Fruit fly (Drosophila melanogaster) whole organism, embryonic: ENCODE measurements around the gene CG10063.
A peak's percentile ranks its signal among the peaks of the same experiment; 100 is the strongest.

Experiments used
- ATbp ChIP-seq: fragments of 200-800 bp; sonication (Bioruptor generic); optimal IDR thresholded peaks from 2 replicates; lab custom pipeline; 2017; ENCODE audit warnings: missing biosample characterization, mild to moderate bottlenecking, missing genetic modification characterization, missing genetic modification reagents
- Bdp1 ChIP-seq: fragments of 200-800 bp; sonication (Bioruptor generic); optimal IDR thresholded peaks from 3 replicates; lab custom pipeline; 2016; ENCODE audit warnings: missing biosample characterization, missing genetic modification characterization
- Bgb ChIP-seq: fragments of 200-800 bp; sonication (Bioruptor generic); IDR thresholded peaks from 2 replicates; pipeline ENCODE4 v1.3.6; 2022; ENCODE audit warnings: missing biosample characterization, missing genetic modification characterization; ENCODE audit not compliant: partially characterized antibody
- CG1233 ChIP-seq: fragments of 200-800 bp; sonication (Bioruptor generic); optimal IDR thresholded peaks from 4 replicates; lab custom pipeline; 2018; ENCODE audit warnings: missing biosample characterization, mild to moderate bottlenecking, missing genetic modification characterization
- CG15073 ChIP-seq: fragments of 200-800 bp; sonication (Bioruptor generic); optimal IDR thresholded peaks from 2 replicates; lab custom pipeline; 2016; ENCODE audit warnings: missing biosample characterization, missing genetic modification characterization
- CG17328 ChIP-seq: fragments of 200-800 bp; sonication (Bioruptor generic); IDR thresholded peaks from 2 replicates; pipeline ENCODE4 v1.3.6; 2022; ENCODE audit warnings: missing biosample characterization, missing genetic modification characterization
- CG17829 ChIP-seq: fragments of 200-800 bp; optimal IDR thresholded peaks from 2 replicates; lab custom pipeline; 2019; ENCODE audit warnings: missing biosample characterization, mild to moderate bottlenecking, missing genetic modification characterization, moderate library complexity
- CG18476 ChIP-seq: fragments of 200-800 bp; sonication (Bioruptor generic); optimal IDR thresholded peaks from 2 replicates; lab custom pipeline; 2016; ENCODE audit warnings: missing biosample characterization, mild to moderate bottlenecking, missing genetic modification characterization
- CG32767 ChIP-seq: fragments of 200-800 bp; sonication (Bioruptor generic); IDR thresholded peaks from 2 replicates; pipeline ENCODE4 v1.3.6; 2022; ENCODE audit warnings: missing biosample characterization, missing genetic modification characterization
- CG33213 ChIP-seq: fragments of 200-800 bp; sonication (Bioruptor generic); optimal IDR thresholded peaks from 3 replicates; lab custom pipeline; 2016; ENCODE audit warnings: missing biosample characterization, missing genetic modification characterization
- CG34422 ChIP-seq: fragments of 200-800 bp; sonication (Bioruptor generic); IDR thresholded peaks from 3 replicates; pipeline ENCODE4 v1.3.6; 2022; ENCODE audit warnings: missing biosample characterization, missing genetic modification characterization
- CG4328 ChIP-seq: fragments of 200-800 bp; sonication (Bioruptor generic); optimal IDR thresholded peaks from 3 replicates; lab custom pipeline; 2017; ENCODE audit warnings: missing biosample characterization, missing genetic modification reagents, missing genetic modification characterization
- CG6254 ChIP-seq: fragments of 200-800 bp; sonication (Bioruptor generic); optimal IDR thresholded peaks from 3 replicates; lab custom pipeline; 2017; ENCODE audit warnings: mild to moderate bottlenecking, missing biosample characterization, missing genetic modification reagents, missing genetic modification characterization
- CG7357 ChIP-seq: fragments of 200-800 bp; sonication (Bioruptor generic); IDR thresholded peaks from 3 replicates; pipeline ENCODE4 v1.3.6; 2022; ENCODE audit warnings: missing biosample characterization, missing genetic modification characterization
- CG7745 ChIP-seq: fragments of 200-800 bp; sonication (Bioruptor generic); optimal IDR thresholded peaks from 2 replicates; lab custom pipeline; 2018; ENCODE audit warnings: missing biosample characterization, mild to moderate bottlenecking, missing genetic modification characterization, moderate library complexity
- CG9727 ChIP-seq: fragments of 200-800 bp; sonication (Bioruptor generic); optimal IDR thresholded peaks from 3 replicates; lab custom pipeline; 2017; ENCODE audit warnings: missing biosample characterization, mild to moderate bottlenecking, missing genetic modification characterization
- CG9817 ChIP-seq: fragments of 200-800 bp; sonication (Bioruptor generic); optimal IDR thresholded peaks from 2 replicates; lab custom pipeline; 2018; ENCODE audit warnings: missing biosample characterization, mild to moderate bottlenecking, missing genetic modification characterization, moderate library complexity
- Chrac-16 ChIP-seq: fragments of 200-800 bp; sonication (Bioruptor generic); optimal IDR thresholded peaks from 3 replicates; lab custom pipeline; 2016; ENCODE audit warnings: missing biosample characterization, missing genetic modification characterization
- CoRest ChIP-seq: fragments of 200-800 bp; sonication (Bioruptor generic); optimal IDR thresholded peaks from 3 replicates; lab custom pipeline; 2018; ENCODE audit warnings: missing biosample characterization, mild to moderate bottlenecking, missing genetic modification characterization, moderate library complexity
- ERR ChIP-seq: fragments of 200-800 bp; sonication (Bioruptor generic); optimal IDR thresholded peaks from 2 replicates; lab custom pipeline; 2016; ENCODE audit warnings: missing biosample characterization, missing genetic modification characterization
- Ets65A ChIP-seq: fragments of 200-800 bp; sonication (Bioruptor generic); peaks from one replicate; lab custom pipeline; 2016; ENCODE audit warnings: missing biosample characterization, missing genetic modification characterization
- Gsc ChIP-seq: fragments of 200-800 bp; sonication (Bioruptor generic); IDR thresholded peaks from 2 replicates; pipeline ENCODE4 v1.3.6; 2022; ENCODE audit warnings: missing biosample characterization, missing genetic modification characterization
- Lhr ChIP-seq: fragments of 200-800 bp; sonication (Bioruptor generic); optimal IDR thresholded peaks from 3 replicates; lab custom pipeline; 2017; ENCODE audit warnings: mild to moderate bottlenecking, missing biosample characterization, missing genetic modification reagents, missing genetic modification characterization
- Lpt ChIP-seq: fragments of >200 bp; optimal IDR thresholded peaks from 2 replicates; lab custom pipeline; 2018; ENCODE audit warnings: missing biosample characterization, missing genetic modification characterization
- Mad ChIP-seq: fragments of 200-800 bp; sonication (Bioruptor generic); optimal IDR thresholded peaks from 2 replicates; lab custom pipeline; 2016; ENCODE audit warnings: missing biosample characterization, missing genetic modification characterization
- Mes4 ChIP-seq: fragments of 200-800 bp; sonication (Bioruptor generic); optimal IDR thresholded peaks from 2 replicates; lab custom pipeline; 2016; ENCODE audit warnings: missing biosample characterization, missing genetic modification characterization
- Myb ChIP-seq: fragments of 200-800 bp; sonication (Bioruptor generic); optimal IDR thresholded peaks from 2 replicates; lab custom pipeline; 2016; ENCODE audit warnings: missing biosample characterization, missing genetic modification characterization
- NK7.1 ChIP-seq: fragments of 200-800 bp; sonication (Bioruptor generic); optimal IDR thresholded peaks from 3 replicates; lab custom pipeline; 2016; ENCODE audit warnings: missing biosample characterization, missing genetic modification characterization
- Neu2 ChIP-seq: fragments of 200-800 bp; sonication (Bioruptor generic); optimal IDR thresholded peaks from 3 replicates; lab custom pipeline; 2016; ENCODE audit warnings: missing biosample characterization, missing genetic modification characterization, borderline replicate concordance
- Oaz ChIP-seq: fragments of 200-800 bp; sonication (Bioruptor generic); IDR thresholded peaks from 2 replicates; pipeline ENCODE4 v1.3.6; 2022; ENCODE audit warnings: missing biosample characterization, missing genetic modification characterization
- Opbp ChIP-seq: fragments of 200-800 bp; sonication (Bioruptor generic); IDR thresholded peaks from 3 replicates; pipeline ENCODE4 v1.3.6; 2022; ENCODE audit warnings: missing biosample characterization, missing genetic modification characterization; ENCODE audit not compliant: partially characterized antibody
- Ptx1 ChIP-seq: fragments of 200-800 bp; sonication (Bioruptor generic); IDR thresholded peaks from 2 replicates; pipeline ENCODE4 v1.3.6; 2022; ENCODE audit warnings: missing biosample characterization, missing genetic modification characterization
- Side ChIP-seq: fragments of 200-800 bp; sonication (Bioruptor generic); optimal IDR thresholded peaks from 2 replicates; lab custom pipeline; 2016; ENCODE audit warnings: missing biosample characterization, missing genetic modification characterization
- br ChIP-seq: fragments of >200 bp; optimal IDR thresholded peaks from 2 replicates; lab custom pipeline; 2017
- cas ChIP-seq: fragments of 200-800 bp; sonication (Bioruptor generic); IDR thresholded peaks from 2 replicates; pipeline ENCODE4 v1.3.6; 2022; ENCODE audit warnings: missing biosample characterization, missing genetic modification characterization
- da ChIP-seq: fragments of 200-800 bp; sonication (Bioruptor generic); optimal IDR thresholded peaks from 2 replicates; lab custom pipeline; 2016; ENCODE audit warnings: missing biosample characterization, missing genetic modification characterization
- dimm ChIP-seq: fragments of 200-800 bp; sonication (Bioruptor generic); IDR thresholded peaks from 2 replicates; pipeline ENCODE4 v1.3.6; 2022; ENCODE audit warnings: missing biosample characterization, missing genetic modification characterization
- disco-r ChIP-seq: fragments of 200-800 bp; sonication (Bioruptor generic); optimal IDR thresholded peaks from 2 replicates; lab custom pipeline; 2016; ENCODE audit warnings: missing biosample characterization, missing genetic modification characterization
- ems ChIP-seq: fragments of 200-800 bp; sonication (Bioruptor generic); optimal IDR thresholded peaks from 3 replicates; lab custom pipeline; 2016; ENCODE audit warnings: missing biosample characterization, missing genetic modification characterization
- grau ChIP-seq: fragments of 200-800 bp; optimal IDR thresholded peaks from 3 replicates; lab custom pipeline; 2019; ENCODE audit warnings: missing biosample characterization, mild to moderate bottlenecking, missing genetic modification characterization, moderate library complexity
- gsb ChIP-seq: fragments of 200-800 bp; sonication (Bioruptor generic); IDR thresholded peaks from 2 replicates; pipeline ENCODE4 v1.3.6; 2022; ENCODE audit warnings: missing biosample characterization, missing genetic modification characterization
- hbn ChIP-seq: fragments of 200-800 bp; sonication (Bioruptor generic); IDR thresholded peaks from 2 replicates; pipeline ENCODE4 v1.3.6; 2022; ENCODE audit warnings: missing biosample characterization, missing genetic modification characterization; ENCODE audit not compliant: partially characterized antibody
- jing ChIP-seq: fragments of 200-800 bp; sonication (Bioruptor generic); optimal IDR thresholded peaks from 2 replicates; lab custom pipeline; 2018; ENCODE audit warnings: missing biosample characterization, mild to moderate bottlenecking, missing genetic modification characterization
- lbe ChIP-seq: fragments of 200-800 bp; sonication (Bioruptor generic); optimal IDR thresholded peaks from 2 replicates; lab custom pipeline; 2016; ENCODE audit warnings: missing biosample characterization, mild to moderate bottlenecking, missing genetic modification characterization
- nerfin-1 ChIP-seq: fragments of 200-800 bp; sonication (Bioruptor generic); optimal IDR thresholded peaks from 3 replicates; lab custom pipeline; 2019; ENCODE audit warnings: missing biosample characterization, mild to moderate bottlenecking, missing genetic modification characterization, moderate library complexity
- pfk ChIP-seq: fragments of 200-800 bp; sonication (Bioruptor generic); optimal IDR thresholded peaks from 2 replicates; lab custom pipeline; 2018; ENCODE audit warnings: missing biosample characterization, mild to moderate bottlenecking, missing genetic modification characterization, moderate library complexity
- phol ChIP-seq: fragments of 200-800 bp; sonication (Bioruptor generic); optimal IDR thresholded peaks from 3 replicates; lab custom pipeline; 2018; ENCODE audit warnings: missing biosample characterization, mild to moderate bottlenecking, missing genetic modification characterization, moderate library complexity
- psq ChIP-seq: fragments of 200-800 bp; sonication (Bioruptor generic); optimal IDR thresholded peaks from 2 replicates; lab custom pipeline; 2017; ENCODE audit warnings: missing biosample characterization, missing genetic modification characterization
- row ChIP-seq: fragments of 200-800 bp; sonication (Bioruptor generic); IDR thresholded peaks from 3 replicates; pipeline ENCODE4 v1.3.6; 2022; ENCODE audit warnings: missing biosample characterization, missing genetic modification characterization
- sqz ChIP-seq: fragments of 200-800 bp; sonication (Bioruptor generic); optimal IDR thresholded peaks from 3 replicates; lab custom pipeline; 2018; ENCODE audit warnings: missing biosample characterization, mild to moderate bottlenecking, missing genetic modification characterization
- usp ChIP-seq: fragments of >200 bp; optimal IDR thresholded peaks from 2 replicates; lab custom pipeline; 2017; ENCODE audit warnings: missing biosample characterization, missing genetic modification characterization

Gene CG10063

DNA sequence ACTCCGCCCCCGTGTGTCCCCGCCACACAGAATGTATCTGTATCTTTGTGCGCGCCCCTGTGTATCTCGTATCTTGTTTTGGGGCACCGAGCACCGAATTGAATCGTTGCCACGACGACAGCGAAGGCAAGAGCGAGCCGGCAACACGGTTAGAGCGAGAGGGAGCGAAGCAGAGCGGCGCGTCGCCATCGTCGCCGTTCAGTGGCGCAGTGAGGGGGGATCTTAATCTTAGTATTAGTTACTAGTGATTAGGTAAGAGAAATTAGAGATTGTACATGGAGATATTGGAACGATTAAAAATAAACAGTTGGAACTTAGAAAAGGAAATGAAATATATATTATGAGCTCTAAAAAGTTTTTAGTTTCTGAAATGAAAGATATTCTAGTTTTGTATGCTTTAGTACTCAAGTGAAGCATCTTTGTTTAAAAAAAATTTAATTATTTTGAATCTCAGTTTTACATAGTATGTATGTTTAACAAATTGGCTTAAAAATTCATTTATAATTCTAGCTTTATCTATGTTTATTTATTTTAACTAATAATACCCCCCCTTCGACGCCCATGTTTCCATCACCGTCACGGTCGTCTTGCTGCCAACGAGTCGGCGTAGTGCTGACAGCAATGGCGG is 16.8 kb upstream of the CG10063 start (continued):
- no peak for TF ChIP-seq Lpt (GFP tag; lab: Kevin White, UChicago)
- peak; percentile 30 for TF ChIP-seq Myb (GFP tag; lab: Kevin White, UChicago)
- peak; percentile 66; the same call in 1 of the 2 replicates for TF ChIP-seq gsb
- peak; percentile 84 for TF ChIP-seq CG34422 (GFP tag; lab: Robert Waterston, UW)
- peak; percentile 97 for TF ChIP-seq phol (tag; lab: Kevin White, UChicago)
- peak; percentile 81 for TF ChIP-seq CG7357 (GFP tag; lab: Robert Waterston, UW)
- no peak for TF ChIP-seq ERR (GFP tag; lab: Kevin White, UChicago)
- peak; percentile 93 for TF ChIP-seq grau (tag; lab: Kevin White, UChicago)
- TF ChIP-seq disco-r (GFP tag; lab: Kevin White, UChicago): no peak
- TF ChIP-seq ATbp (GFP tag; lab: Kevin White, UChicago): peak; percentile 82
- TF ChIP-seq sqz (GFP tag; lab: Kevin White, UChicago): peak; percentile 83
- TF ChIP-seq CG9727 (GFP tag; lab: Kevin White, UChicago): peak; percentile 96
- peak; percentile 93 for TF ChIP-seq Ets65A (GFP tag; lab: Kevin White, UChicago)
- TF ChIP-seq CG17328 (GFP tag; lab: Robert Waterston, UW): peak; percentile 60; the same call in 1 of the 2 replicates
- TF ChIP-seq hbn (GFP tag; lab: Robert Waterston, UW): no peak
- peak; percentile 88 for TF ChIP-seq Chrac-16 (GFP tag; lab: Kevin White, UChicago)
- peak; percentile 58 for TF ChIP-seq Lhr (GFP tag; lab: Kevin White, UChicago)
- peak; percentile 64 for TF ChIP-seq NK7.1
- TF ChIP-seq lbe (GFP tag; lab: Kevin White, UChicago): no peak
- no peak for TF ChIP-seq pfk (GFP tag; lab: Kevin White, UChicago)
- peak; percentile 89 for TF ChIP-seq row (GFP tag; lab: Robert Waterston, UW)
- TF ChIP-seq cas (GFP tag; lab: Robert Waterston, UW): no peak
- TF ChIP-seq CG1233 (GFP tag; lab: Kevin White, UChicago): peak; percentile 92
- TF ChIP-seq CG33213 (GFP tag; lab: Kevin White, UChicago): no peak
- TF ChIP-seq jing (GFP tag; lab: Kevin White, UChicago): no peak
- TF ChIP-seq CG17829 (tag; lab: Kevin White, UChicago): peak; percentile 96
- TF ChIP-seq CG9817: peak; percentile 81
- no peak for TF ChIP-seq Oaz (GFP tag; lab: Robert Waterston, UW)
- TF ChIP-seq psq (GFP tag; lab: Kevin White, UChicago): peak; percentile 73
- TF ChIP-seq Mes4: peak; percentile 25
- no peak for TF ChIP-seq br
- TF ChIP-seq Side (GFP tag; lab: Kevin White, UChicago): peak; percentile 72
- TF ChIP-seq Neu2: no peak
- TF ChIP-seq CG6254 (GFP tag; lab: Kevin White, UChicago): peak; percentile 91
- TF ChIP-seq da: peak; percentile 36
- TF ChIP-seq CG18476 (GFP tag; lab: Kevin White, UChicago): peak; percentile 90
- no peak for TF ChIP-seq Mad (GFP tag; lab: Kevin White, UChicago)
- TF ChIP-seq CG4328 (GFP tag; lab: Kevin White, UChicago): peak; percentile 94
- no peak for TF ChIP-seq usp (GFP tag; lab: Kevin White, UChicago)
- TF ChIP-seq Gsc (GFP tag; lab: Robert Waterston, UW): peak; percentile 66; the same call in 1 of the 2 replicates
- peak; percentile 91 for TF ChIP-seq Ptx1 (GFP tag; lab: Robert Waterston, UW)
- TF ChIP-seq CG15073 (GFP tag; lab: Kevin White, UChicago): peak; percentile 40
- peak; percentile 81 for TF ChIP-seq CG32767
- peak; percentile 91 for TF ChIP-seq nerfin-1 (tag; lab: Kevin White, UChicago)
- TF ChIP-seq CG7745 (tag; lab: Kevin White, UChicago): no peak
- TF ChIP-seq Opbp (GFP tag; lab: Robert Waterston, UW): no peak
- TF ChIP-seq dimm (GFP tag; lab: Robert Waterston, UW): 0 out of 2 replicates have a peak, but pooled peaks have one; percentile 20
- no peak for TF ChIP-seq Bdp1 (GFP tag; lab: Kevin White, UChicago)
- TF ChIP-seq CoRest (tag; lab: Kevin White, UChicago): peak; percentile 97
- peak; percentile 57 for TF ChIP-seq ems (GFP tag; lab: Kevin White, UChicago)
- no peak; the same call in 1 of the 2 replicates for TF ChIP-seq Bgb (GFP tag; lab: Robert Waterston, UW)
